Worm (Caenorhabditis elegans): ENCODE measurements around the gene cyn-17.
A peak's percentile ranks its signal among the peaks of the same experiment; 100 is the strongest.

Gene cyn-17

DNA sequence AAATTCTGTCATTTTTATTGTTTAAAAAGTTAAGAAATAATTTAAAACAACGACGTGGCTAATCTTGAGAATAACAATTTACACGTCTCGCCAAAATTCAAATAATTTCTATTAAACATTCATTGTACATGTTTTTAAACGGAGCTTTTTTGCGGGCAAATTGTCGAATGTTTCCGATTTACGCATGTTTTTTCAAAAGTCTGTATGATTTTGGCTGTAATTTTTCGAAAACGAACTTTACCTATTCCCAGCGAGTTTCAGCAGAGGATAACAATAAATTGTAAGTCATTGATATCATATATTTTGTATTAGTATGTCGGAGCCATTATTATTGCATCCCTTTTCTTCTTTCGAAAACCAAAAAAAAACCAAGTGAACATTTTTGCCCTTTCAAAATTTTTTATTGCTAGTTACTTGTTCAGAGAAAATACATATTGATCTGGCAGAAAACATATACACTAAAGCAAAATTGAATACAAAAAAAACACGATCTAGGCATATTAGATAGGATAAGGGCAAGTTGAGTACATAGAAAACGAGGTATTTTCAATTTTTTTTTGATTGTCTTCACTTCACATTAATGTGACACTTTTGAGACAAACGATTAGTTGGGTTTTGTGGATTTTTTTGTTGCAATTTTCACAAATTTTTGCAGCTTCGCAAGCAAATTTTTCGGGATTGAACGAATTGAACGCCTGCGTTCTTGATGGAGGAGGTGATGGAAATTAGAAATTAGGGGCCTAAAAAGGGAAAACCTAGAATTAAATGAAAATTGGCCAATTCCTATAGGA lies 39.3 kb downstream of the cyn-17 start, which contains the start of gene F26F12.2 (continued):
- TF ChIP-seq snpc-1.2 (GFP tag; IDR thresholded peaks at IDR 0.05) = peak; percentile 5; the same call in 1 of the 2 replicates

DNA sequence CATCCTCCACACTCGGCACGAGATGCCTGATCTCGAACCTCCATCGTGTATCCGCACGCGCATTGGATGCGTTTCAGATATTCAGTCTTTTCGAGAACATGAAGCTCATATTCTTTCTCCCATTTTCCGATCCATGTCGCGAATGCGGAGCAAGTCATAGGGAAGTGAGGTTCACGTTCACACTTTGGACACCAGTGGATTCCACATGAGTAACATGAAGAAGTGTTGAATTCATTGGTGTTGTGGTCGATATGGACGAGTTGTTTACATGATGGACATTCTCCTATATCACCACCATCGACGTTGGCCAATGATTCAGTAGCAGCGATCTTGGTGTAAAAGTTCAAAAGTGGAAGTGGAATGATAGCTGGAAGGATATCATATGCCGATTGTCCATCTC lies 41.5 kb downstream of the cyn-17 start:
- no peak for TF ChIP-seq lin-13 (GFP tag; optimal IDR thresholded peaks at IDR 0.05)
- 0 out of 2 replicates have a peak, but pooled peaks have one; percentile 23 for TF ChIP-seq dmd-8 (GFP tag; IDR thresholded peaks at IDR 0.05)
- TF ChIP-seq aha-1 (tag) = peak; percentile 96

DNA sequence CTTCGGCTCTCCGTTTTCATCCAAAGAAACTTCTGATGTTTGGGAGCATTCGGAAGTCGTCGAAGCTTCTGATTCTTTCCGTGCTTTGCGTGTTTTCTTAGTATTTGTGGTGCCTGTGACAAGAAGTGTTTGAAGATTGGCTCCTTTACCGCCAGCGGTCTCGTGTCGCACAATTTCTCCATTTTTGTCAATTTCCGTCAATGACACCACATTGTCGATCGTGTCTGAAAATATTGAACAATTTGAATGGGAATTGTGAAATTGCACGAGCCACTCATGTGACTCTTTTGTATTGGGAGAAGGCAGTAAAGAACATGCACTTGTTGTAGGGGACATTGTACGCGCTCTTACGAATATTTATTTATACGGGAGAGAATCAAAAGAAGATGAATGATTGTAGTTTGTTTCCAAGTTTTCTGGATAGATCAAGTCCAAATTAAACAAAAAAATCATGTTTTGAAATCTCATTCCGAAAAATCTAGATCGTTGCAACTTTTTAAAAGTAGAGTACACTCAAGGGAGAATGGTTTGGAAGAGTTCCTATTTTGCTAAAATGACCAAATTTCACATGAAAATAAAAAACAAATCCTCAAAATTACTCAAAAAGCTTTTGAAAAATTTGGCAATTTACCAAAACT lies 43.2 kb downstream of the cyn-17 start:
- TF ChIP-seq snpc-1.2 (GFP tag; IDR thresholded peaks at IDR 0.05) (peak; percentile 57), lin-15B (tag; optimal IDR thresholded peaks at IDR 0.05) (no peak), cey-2 (tag; optimal IDR thresholded peaks at IDR 0.05; ENCODE audit: borderline replicate concordance, insufficient read depth) (no peak), nhr-48 (tag; optimal IDR thresholded peaks at IDR 0.05) (peak; percentile 19), hmg-1.1 (GFP tag; IDR thresholded peaks at IDR 0.05) (no peak), lsy-2 (tag; optimal IDR thresholded peaks at IDR 0.05) (no peak), nhr-42 (GFP tag; IDR thresholded peaks at IDR 0.05) (no peak), snpc-4 (tag; optimal IDR thresholded peaks at IDR 0.05) (no peak), fkh-10 (GFP tag; optimal IDR thresholded peaks at IDR 0.05) (no peak), dpl-1 (GFP tag; optimal IDR thresholded peaks at IDR 0.05) (no peak), zip-11 (GFP tag; IDR thresholded peaks at IDR 0.05) (no peak), nhr-25 (tag; optimal IDR thresholded peaks at IDR 0.05; ENCODE audit: borderline replicate concordance, insufficient read depth) (no peak), madf-9 (GFP tag; conservative IDR thresholded peaks at IDR 0.05) (no peak), F49E8.2 (tag; optimal IDR thresholded peaks at IDR 0.05; ENCODE audit: borderline replicate concordance) (no peak), unc-39 (tag; optimal IDR thresholded peaks at IDR 0.05) (no peak), nhr-77 (tag; optimal IDR thresholded peaks at IDR 0.05) (no peak), Y105C5A.15 (GFP tag; IDR thresholded peaks at IDR 0.05) (no peak), dmd-6 (GFP tag; IDR thresholded peaks at IDR 0.05) (peak; percentile 26), daf-12 (tag; optimal IDR thresholded peaks at IDR 0.05) (no peak), ctbp-1 (GFP tag; IDR thresholded peaks at IDR 0.05) (no peak), unc-62 (GFP tag; optimal IDR thresholded peaks at IDR 0.05 in 1 of 2) (peak in 1 of 2 experiments; percentile 79), unc-62 (tag; optimal IDR thresholded peaks at IDR 0.05) (no peak), mep-1 (tag; optimal IDR thresholded peaks at IDR 0.05) (peak; percentile 24), madf-5 (GFP tag; IDR thresholded peaks at IDR 0.05) (0 out of 4 replicates have a peak, but pooled peaks of 1 of the 2 experiments have one; percentile 42), ceh-28 (tag; optimal IDR thresholded peaks at IDR 0.05) (no peak), hlh-11 (tag; optimal IDR thresholded peaks at IDR 0.05) (peak; percentile 57), mxl-2 (GFP tag; conservative IDR thresholded peaks at IDR 0.05) (0 out of 2 replicates have a peak, but pooled peaks have one; percentile 30), skn-1 (tag; optimal IDR thresholded peaks at IDR 0.05) (no peak), aha-1 (tag) (peak; percentile 96), hlh-30 (tag; optimal IDR thresholded peaks at IDR 0.05; ENCODE audit: insufficient read depth) (peak; percentile 76), ceh-82 (tag; optimal IDR thresholded peaks at IDR 0.05) (no peak), dmd-9 (GFP tag; IDR thresholded peaks at IDR 0.05) (peak; percentile 34; the same call in 1 of the 2 replicates), D1046.2 (GFP tag; IDR thresholded peaks at IDR 0.05) (0 out of 2 replicates have a peak, but pooled peaks have one; percentile 31), ceh-44 (GFP tag; IDR thresholded peaks at IDR 0.05) (no peak), tra-1 (GFP tag; IDR thresholded peaks at IDR 0.05) (0 out of 2 replicates have a peak, but pooled peaks have one; percentile 5), ceh-62 (tag; optimal IDR thresholded peaks at IDR 0.05) (no peak), daf-16 (GFP tag; optimal IDR thresholded peaks at IDR 0.05) (no peak), daf-16 (tag; optimal IDR thresholded peaks at IDR 0.05) (peak; percentile 47), mes-2 (tag; optimal IDR thresholded peaks at IDR 0.05; ENCODE audit: poor library complexity, severe bottlenecking) (no peak), zip-2 (tag; optimal IDR thresholded peaks at IDR 0.05) (no peak), fos-1 (tag; optimal IDR thresholded peaks at IDR 0.05) (no peak), unc-130 (GFP tag; optimal IDR thresholded peaks at IDR 0.05) (no peak)

All from whole organism, L4 larva.